Fruit fly (Drosophila melanogaster) S2 (cell line): ENCODE data around the gene CG10752.

Source experiments
- CG8478 ChIP-seq: fragments of >200 bp; optimal IDR thresholded peaks from 2 replicates; lab custom pipeline; 2018
- CTCF ChIP-seq, 2 experiments: fragments of >200 bp; optimal IDR thresholded peaks; 2 replicates each; lab custom pipeline; 2018

DNA sequence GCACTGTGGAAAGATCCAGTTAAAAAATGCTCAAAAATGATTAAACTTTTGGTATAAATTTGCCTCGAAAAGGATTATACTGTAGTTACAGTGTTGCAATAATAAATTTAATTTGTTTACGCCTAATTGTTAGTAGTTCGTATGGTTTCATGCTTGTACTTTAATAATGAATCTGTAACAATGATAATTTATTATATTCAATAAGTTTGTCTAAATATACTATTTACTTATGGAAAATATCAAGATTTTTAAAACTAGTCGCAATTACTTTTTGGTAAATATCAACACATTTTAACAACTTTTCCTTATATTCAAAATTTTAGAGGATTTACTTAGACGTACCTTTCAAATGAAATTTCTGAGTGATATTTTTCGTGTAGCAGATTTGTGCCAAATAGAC is 40.4 kb upstream of the CG10752 start, which contains the start of gene CG11262:
- TF ChIP-seq CG8478 (lab: Kevin White, UChicago), result no peak
- no peak for TF ChIP-seq CTCF (optimal IDR thresholded peaks at IDR 0.05; lab: Kevin White, UChicago)
